Fruit fly (Drosophila melanogaster) whole organism, embryonic: Measurements from ENCODE around the gene CG6409.

Experiments used
- Blimp-1 ChIP-seq: fragments of 200-800 bp; sonication (Bioruptor generic); optimal IDR thresholded peaks from 3 replicates; lab custom pipeline; 2018; ENCODE audit warnings: missing biosample characterization, missing genetic modification characterization, mild to moderate bottlenecking, moderate library complexity, missing genetic modification reagents
- CG11247 ChIP-seq: fragments of 200-800 bp; sonication (Bioruptor generic); IDR thresholded peaks from 2 replicates; pipeline ENCODE4 v1.3.6; 2022; ENCODE audit warnings: missing biosample characterization, missing genetic modification characterization
- CG14710 ChIP-seq: fragments of 200-800 bp; sonication (Bioruptor generic); optimal IDR thresholded peaks from 3 replicates; lab custom pipeline; 2019; ENCODE audit warnings: missing biosample characterization, mild to moderate bottlenecking, missing genetic modification characterization, moderate library complexity
- CG15601 ChIP-seq: fragments of 200-800 bp; sonication (Bioruptor generic); optimal IDR thresholded peaks from 3 replicates; lab custom pipeline; 2019; ENCODE audit warnings: missing biosample characterization, mild to moderate bottlenecking, missing genetic modification characterization, moderate library complexity
- CG17829 ChIP-seq: fragments of 200-800 bp; optimal IDR thresholded peaks from 2 replicates; lab custom pipeline; 2019; ENCODE audit warnings: missing biosample characterization, mild to moderate bottlenecking, missing genetic modification characterization, moderate library complexity
- CG18476 ChIP-seq: fragments of 200-800 bp; sonication (Bioruptor generic); optimal IDR thresholded peaks from 2 replicates; lab custom pipeline; 2016; ENCODE audit warnings: missing biosample characterization, mild to moderate bottlenecking, missing genetic modification characterization
- CG2678 ChIP-seq: fragments of 200-800 bp; sonication (Bioruptor generic); optimal IDR thresholded peaks from 3 replicates; lab custom pipeline; 2019; ENCODE audit warnings: missing biosample characterization, mild to moderate bottlenecking, missing genetic modification characterization, moderate library complexity
- CG32772 ChIP-seq: fragments of 200-800 bp; sonication (Bioruptor generic); IDR thresholded peaks from 2 replicates; pipeline ENCODE4 v1.3.6; 2022; ENCODE audit warnings: missing biosample characterization, missing genetic modification characterization
- CG34224 ChIP-seq: fragments of 200-800 bp; sonication (Bioruptor generic); IDR thresholded peaks from 3 replicates; pipeline ENCODE4 v1.3.6; 2022; ENCODE audit warnings: missing biosample characterization, missing genetic modification characterization; ENCODE audit not compliant: partially characterized antibody
- CG34376 ChIP-seq: fragments of 200-800 bp; sonication (Bioruptor generic); optimal IDR thresholded peaks from 2 replicates; lab custom pipeline; 2018; ENCODE audit warnings: missing biosample characterization, mild to moderate bottlenecking, missing genetic modification characterization
- CG6254 ChIP-seq: fragments of 200-800 bp; sonication (Bioruptor generic); optimal IDR thresholded peaks from 3 replicates; lab custom pipeline; 2017; ENCODE audit warnings: mild to moderate bottlenecking, missing biosample characterization, missing genetic modification reagents, missing genetic modification characterization
- CG6272 ChIP-seq: fragments of 200-800 bp; sonication (Bioruptor generic); IDR thresholded peaks from 2 replicates; pipeline ENCODE4 v1.3.6; 2022; ENCODE audit warnings: missing biosample characterization, missing genetic modification characterization
- CG7271 ChIP-seq: fragments of 200-800 bp; sonication (Bioruptor generic); optimal IDR thresholded peaks from 2 replicates; lab custom pipeline; 2018; ENCODE audit warnings: missing biosample characterization, mild to moderate bottlenecking, missing genetic modification characterization, moderate library complexity
- CG8388 ChIP-seq: fragments of 200-800 bp; sonication (Bioruptor generic); optimal IDR thresholded peaks from 2 replicates; lab custom pipeline; 2019; ENCODE audit warnings: missing biosample characterization, mild to moderate bottlenecking, missing genetic modification characterization, moderate library complexity
- CG9727 ChIP-seq: fragments of 200-800 bp; sonication (Bioruptor generic); optimal IDR thresholded peaks from 3 replicates; lab custom pipeline; 2017; ENCODE audit warnings: missing biosample characterization, mild to moderate bottlenecking, missing genetic modification characterization
- Chrac-16 ChIP-seq: fragments of 200-800 bp; sonication (Bioruptor generic); optimal IDR thresholded peaks from 3 replicates; lab custom pipeline; 2016; ENCODE audit warnings: missing biosample characterization, missing genetic modification characterization
- Deaf1 ChIP-seq: fragments of 200-800 bp; optimal IDR thresholded peaks from 3 replicates; lab custom pipeline; 2019; ENCODE audit warnings: missing biosample characterization, mild to moderate bottlenecking, missing genetic modification characterization, moderate library complexity
- ERR ChIP-seq: fragments of 200-800 bp; sonication (Bioruptor generic); optimal IDR thresholded peaks from 2 replicates; lab custom pipeline; 2016; ENCODE audit warnings: missing biosample characterization, missing genetic modification characterization
- HLH3B ChIP-seq: fragments of 200-800 bp; sonication (Bioruptor generic); IDR thresholded peaks from 2 replicates; pipeline ENCODE4 v1.3.6; 2022; ENCODE audit warnings: missing biosample characterization, missing genetic modification characterization
- HLH54F ChIP-seq: fragments of 200-800 bp; sonication (Bioruptor generic); optimal IDR thresholded peaks from 3 replicates; lab custom pipeline; 2016; ENCODE audit warnings: missing biosample characterization, missing genetic modification characterization
- HmgD ChIP-seq: fragments of 200-800 bp; sonication (Bioruptor generic); optimal IDR thresholded peaks from 3 replicates; lab custom pipeline; 2016; ENCODE audit warnings: missing biosample characterization, missing genetic modification characterization
- Hr78 ChIP-seq, 2 experiments: fragments of 200-800 bp in 1 of 2; fragments of >200 bp in 1 of 2; sonication (Bioruptor generic) in 1 of 2; optimal IDR thresholded peaks; 2 replicates each; lab custom pipeline; 2017 to 2019; ENCODE audit warnings: missing biosample characterization in 2 of 2, missing genetic modification characterization in 2 of 2, mild to moderate bottlenecking in 1 of 2, moderate library complexity in 1 of 2
- Lpt ChIP-seq: fragments of >200 bp; optimal IDR thresholded peaks from 2 replicates; lab custom pipeline; 2018; ENCODE audit warnings: missing biosample characterization, missing genetic modification characterization
- Max ChIP-seq: fragments of 200-800 bp; sonication (Bioruptor generic); optimal IDR thresholded peaks from 2 replicates; lab custom pipeline; 2016; ENCODE audit warnings: missing biosample characterization, mild to moderate bottlenecking, missing genetic modification characterization
- Myb ChIP-seq: fragments of 200-800 bp; sonication (Bioruptor generic); optimal IDR thresholded peaks from 2 replicates; lab custom pipeline; 2016; ENCODE audit warnings: missing biosample characterization, missing genetic modification characterization
- NK7.1 ChIP-seq: fragments of 200-800 bp; sonication (Bioruptor generic); optimal IDR thresholded peaks from 3 replicates; lab custom pipeline; 2016; ENCODE audit warnings: missing biosample characterization, missing genetic modification characterization
- Poxn ChIP-seq: fragments of 200-800 bp; sonication (Bioruptor generic); IDR thresholded peaks from 2 replicates; pipeline ENCODE4 v1.3.6; 2022; ENCODE audit warnings: missing biosample characterization, missing genetic modification characterization
- Ptx1 ChIP-seq: fragments of 200-800 bp; sonication (Bioruptor generic); IDR thresholded peaks from 2 replicates; pipeline ENCODE4 v1.3.6; 2022; ENCODE audit warnings: missing biosample characterization, missing genetic modification characterization
- Ravus ChIP-seq: fragments of 200-800 bp; sonication (Bioruptor generic); IDR thresholded peaks from 2 replicates; pipeline ENCODE4 v1.3.6; 2022; ENCODE audit warnings: missing biosample characterization, missing genetic modification characterization
- Rfx ChIP-seq: fragments of 200-800 bp; sonication (Bioruptor generic); IDR thresholded peaks from 2 replicates; pipeline ENCODE4 v1.3.6; 2022; ENCODE audit warnings: missing biosample characterization, missing genetic modification characterization
- Sox100B ChIP-seq: fragments of 200-800 bp; sonication (Bioruptor generic); optimal IDR thresholded peaks from 3 replicates; lab custom pipeline; 2018; ENCODE audit warnings: missing biosample characterization, mild to moderate bottlenecking, missing genetic modification characterization
- Vsx1 ChIP-seq: fragments of 200-800 bp; sonication (Bioruptor generic); optimal IDR thresholded peaks from 2 replicates; lab custom pipeline; 2017; ENCODE audit warnings: missing biosample characterization, mild to moderate bottlenecking, missing genetic modification characterization, missing genetic modification reagents
- Xrp1 ChIP-seq: fragments of 200-800 bp; sonication (Bioruptor generic); IDR thresholded peaks from 2 replicates; pipeline ENCODE4 v1.3.6; 2022; ENCODE audit warnings: missing biosample characterization, missing genetic modification characterization
- aop ChIP-seq: fragments of 200-800 bp; sonication (Bioruptor generic); IDR thresholded peaks from 2 replicates; pipeline ENCODE4 v1.3.6; 2022; ENCODE audit warnings: missing biosample characterization, missing genetic modification characterization
- ara ChIP-seq: fragments of 200-800 bp; sonication (Bioruptor generic); IDR thresholded peaks from 2 replicates; pipeline ENCODE4 v1.3.6; 2022; ENCODE audit warnings: missing biosample characterization, missing genetic modification characterization
- bsh ChIP-seq, 2 experiments: fragments of 200-800 bp; sonication (Bioruptor generic); optimal IDR thresholded peaks; 2 replicates each; lab custom pipeline; 2017 to 2018; ENCODE audit warnings: mild to moderate bottlenecking in 2 of 2, missing biosample characterization in 2 of 2, missing genetic modification characterization in 2 of 2, moderate library complexity in 1 of 2
- crol ChIP-seq: fragments of 200-800 bp; sonication (Bioruptor generic); IDR thresholded peaks from 2 replicates; pipeline ENCODE4 v1.3.6; 2022; ENCODE audit warnings: missing biosample characterization, missing genetic modification characterization
- cwo ChIP-seq: fragments of 200-800 bp; sonication (Bioruptor generic); optimal IDR thresholded peaks from 3 replicates; lab custom pipeline; 2017; ENCODE audit warnings: missing biosample characterization, missing genetic modification characterization, mild to moderate bottlenecking, moderate library complexity, missing genetic modification reagents
- fru ChIP-seq: fragments of >200 bp; optimal IDR thresholded peaks from 2 replicates; lab custom pipeline; 2017
- gcm ChIP-seq: fragments of 200-800 bp; sonication (Bioruptor generic); optimal IDR thresholded peaks from 2 replicates; lab custom pipeline; 2019; ENCODE audit warnings: missing biosample characterization, mild to moderate bottlenecking, missing genetic modification characterization, moderate library complexity
- gfzf ChIP-seq: fragments of 200-800 bp; sonication (Bioruptor generic); optimal IDR thresholded peaks from 2 replicates; lab custom pipeline; 2016; ENCODE audit warnings: missing biosample characterization, mild to moderate bottlenecking, missing genetic modification characterization, moderate library complexity
- hth ChIP-seq: fragments of >200 bp; optimal IDR thresholded peaks from 2 replicates; lab custom pipeline; 2017; ENCODE audit warnings: inconsistent platforms
- knrl ChIP-seq: fragments of 200-800 bp; sonication (Bioruptor generic); IDR thresholded peaks from 3 replicates; pipeline ENCODE4 v1.3.6; 2022; ENCODE audit warnings: missing biosample characterization, missing genetic modification characterization; ENCODE audit not compliant: partially characterized antibody
- lilli ChIP-seq: fragments of 200-800 bp; sonication (Bioruptor generic); optimal IDR thresholded peaks from 3 replicates; lab custom pipeline; 2016; ENCODE audit warnings: missing biosample characterization, missing genetic modification characterization
- mld ChIP-seq: fragments of 200-800 bp; sonication (Bioruptor generic); IDR thresholded peaks from 3 replicates; pipeline ENCODE4 v1.3.6; 2022; ENCODE audit warnings: missing biosample characterization, missing genetic modification characterization; ENCODE audit not compliant: partially characterized antibody
- nom ChIP-seq: fragments of 200-800 bp; sonication (Bioruptor generic); optimal IDR thresholded peaks from 2 replicates; lab custom pipeline; 2017; ENCODE audit warnings: missing biosample characterization, missing genetic modification characterization, mild to moderate bottlenecking, moderate library complexity, missing genetic modification reagents
- sima ChIP-seq: fragments of 200-800 bp; sonication (Bioruptor generic); optimal IDR thresholded peaks from 2 replicates; lab custom pipeline; 2016; ENCODE audit warnings: missing biosample characterization, missing genetic modification characterization
- slp2 ChIP-seq: fragments of 200-800 bp; sonication (Bioruptor generic); optimal IDR thresholded peaks from 2 replicates; lab custom pipeline; 2016; ENCODE audit warnings: missing biosample characterization, missing genetic modification characterization
- sna ChIP-seq: fragments of 200-800 bp; sonication (Bioruptor generic); IDR thresholded peaks from 2 replicates; pipeline ENCODE4 v1.3.6; 2022; ENCODE audit warnings: missing biosample characterization, missing genetic modification characterization; ENCODE audit not compliant: partially characterized antibody

Gene CG6409

dm6 chr3L:10855419-10856213 is 26.6 kb downstream of the CG6409 start (continued):
- TF ChIP-seq mld (GFP tag; lab: Robert Waterston, UW) (no peak; the same call in 2 of the 3 replicates), Xrp1 (GFP tag; lab: Robert Waterston, UW) (peak; percentile 96), ERR (no peak), Rfx (GFP tag; lab: Robert Waterston, UW) (peak; percentile 75), Ravus (GFP tag; lab: Robert Waterston, UW) (peak; percentile 41), ara (peak; percentile 81), NK7.1 (GFP tag; lab: Kevin White, UChicago) (no peak), CG18476 (GFP tag; lab: Kevin White, UChicago) (peak; percentile 65), Hr78 (GFP tag; optimal IDR thresholded peaks at IDR 0.05; lab: Kevin White, UChicago) (peak in 1 of 2 experiments; percentile 60), CG17829 (peak; percentile 95), bsh (GFP tag; optimal IDR thresholded peaks at IDR 0.05; lab: Kevin White, UChicago) (peak; percentile 80 to 88), CG15601 (peak; percentile 85), gfzf (GFP tag; lab: Kevin White, UChicago) (no peak), CG6254 (peak; percentile 70), Sox100B (GFP tag; lab: Kevin White, UChicago) (peak; percentile 90), Deaf1 (tag; lab: Kevin White, UChicago) (peak; percentile 48), crol (GFP tag; lab: Robert Waterston, UW) (peak; percentile 98), Max (GFP tag; lab: Kevin White, UChicago) (peak; percentile 32), CG7271 (tag; lab: Kevin White, UChicago) (peak; percentile 63), CG11247 (peak; percentile 74; the same call in 1 of the 2 replicates), Myb (GFP tag; lab: Kevin White, UChicago) (no peak), Vsx1 (peak; percentile 76), Poxn (GFP tag; lab: Robert Waterston, UW) (no peak), lilli (GFP tag; lab: Kevin White, UChicago) (peak; percentile 61), CG2678 (tag; lab: Kevin White, UChicago) (peak; percentile 95), Ptx1 (GFP tag; lab: Robert Waterston, UW) (peak; percentile 93), knrl (no peak), CG6272 (peak; percentile 67), HLH3B (GFP tag; lab: Robert Waterston, UW) (peak; percentile 88), cwo (GFP tag; lab: Kevin White, UChicago) (peak; percentile 86), Blimp-1 (GFP tag; lab: Kevin White, UChicago) (peak; percentile 91), CG32772 (peak; percentile 86), HLH54F (GFP tag; lab: Kevin White, UChicago) (no peak), HmgD (GFP tag; lab: Kevin White, UChicago) (no peak), Chrac-16 (peak; percentile 88), aop (GFP tag; lab: Robert Waterston, UW) (no peak), CG8388 (GFP tag; lab: Kevin White, UChicago) (peak; percentile 84), CG9727 (GFP tag; lab: Kevin White, UChicago) (peak; percentile 94), Lpt (peak; percentile 54), CG34224 (no peak), sima (GFP tag; lab: Kevin White, UChicago) (no peak), sna (no peak), CG14710 (peak; percentile 96), gcm (GFP tag; lab: Kevin White, UChicago) (peak; percentile 84), CG34376 (GFP tag; lab: Kevin White, UChicago) (no peak), nom (GFP tag; lab: Kevin White, UChicago) (peak; percentile 80), fru (lab: Kevin White, UChicago) (no peak), hth (no peak), slp2 (GFP tag; lab: Kevin White, UChicago) (peak; percentile 45)
